Fruit fly (Drosophila melanogaster) whole organism, larva: ENCODE data around the gene nac.

Experiments
- noc ChIP-seq: fragments of 200-800 bp; sonication (Bioruptor generic); optimal IDR thresholded peaks from 3 replicates; lab custom pipeline; 2019; ENCODE audit warnings: missing biosample characterization, mild to moderate bottlenecking, missing genetic modification characterization, moderate library complexity

nac gene

DNA sequence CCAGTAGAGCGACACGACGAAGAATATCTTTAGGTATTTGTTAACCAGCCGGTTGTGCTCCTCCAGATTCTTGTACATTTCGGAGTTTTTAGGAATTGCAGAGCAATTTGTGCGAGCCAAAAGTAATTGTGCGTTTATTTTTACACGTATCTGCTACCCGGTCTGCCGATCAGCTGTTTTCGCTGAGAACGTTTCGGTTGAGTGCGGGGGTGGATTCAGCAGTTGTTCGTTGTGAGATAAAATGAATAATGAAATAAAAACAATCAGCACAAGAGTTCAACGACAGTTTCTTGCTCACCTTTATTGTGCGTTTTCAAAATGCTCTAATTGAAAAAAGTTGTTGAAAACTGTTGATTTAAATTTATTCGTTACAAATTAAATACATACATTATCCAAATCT, at the start of gene nac:
nac (minus strand) TSS at position 176 of the 400 bp plus-strand sequence.
- TF ChIP-seq noc (tag; lab: Kevin White, UChicago): no peak

DNA sequence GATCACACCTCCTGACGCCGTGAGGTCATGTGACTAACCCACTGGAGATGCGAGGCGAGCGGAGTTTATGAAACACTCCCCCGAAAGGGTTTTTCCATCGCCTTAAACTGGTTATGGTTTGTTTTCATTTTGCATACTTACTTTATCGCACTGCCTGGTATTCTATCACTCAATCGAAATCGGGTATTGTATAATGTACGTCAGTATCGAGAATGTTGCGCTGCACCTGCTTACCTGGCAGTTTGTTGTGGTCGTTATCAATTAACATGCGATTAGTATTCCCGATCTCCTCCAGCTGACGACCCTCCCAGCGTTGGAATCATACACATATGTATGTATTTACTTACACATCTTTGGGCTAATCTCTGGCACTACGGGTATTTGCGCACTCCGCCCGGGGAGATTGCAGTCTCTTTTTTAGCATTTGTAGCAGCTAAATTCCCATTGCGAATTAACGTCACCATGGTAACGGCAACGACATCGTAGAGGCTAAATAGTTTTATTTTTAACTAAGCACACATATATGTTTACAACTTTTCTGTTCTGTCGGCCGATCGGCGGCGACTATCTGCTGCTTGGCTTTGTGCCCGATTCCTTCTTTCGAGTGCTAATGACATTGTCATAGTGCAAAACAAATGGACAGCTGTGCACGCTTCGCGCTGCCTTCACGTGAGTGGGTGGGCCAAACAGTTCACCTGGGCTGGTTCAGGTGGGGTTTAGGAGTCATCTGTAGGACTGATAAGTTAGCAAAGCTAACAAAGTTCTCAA, 49.3 kb upstream of the nac start:
- peak; percentile 48 for TF ChIP-seq noc (tag; lab: Kevin White, UChicago)

DNA sequence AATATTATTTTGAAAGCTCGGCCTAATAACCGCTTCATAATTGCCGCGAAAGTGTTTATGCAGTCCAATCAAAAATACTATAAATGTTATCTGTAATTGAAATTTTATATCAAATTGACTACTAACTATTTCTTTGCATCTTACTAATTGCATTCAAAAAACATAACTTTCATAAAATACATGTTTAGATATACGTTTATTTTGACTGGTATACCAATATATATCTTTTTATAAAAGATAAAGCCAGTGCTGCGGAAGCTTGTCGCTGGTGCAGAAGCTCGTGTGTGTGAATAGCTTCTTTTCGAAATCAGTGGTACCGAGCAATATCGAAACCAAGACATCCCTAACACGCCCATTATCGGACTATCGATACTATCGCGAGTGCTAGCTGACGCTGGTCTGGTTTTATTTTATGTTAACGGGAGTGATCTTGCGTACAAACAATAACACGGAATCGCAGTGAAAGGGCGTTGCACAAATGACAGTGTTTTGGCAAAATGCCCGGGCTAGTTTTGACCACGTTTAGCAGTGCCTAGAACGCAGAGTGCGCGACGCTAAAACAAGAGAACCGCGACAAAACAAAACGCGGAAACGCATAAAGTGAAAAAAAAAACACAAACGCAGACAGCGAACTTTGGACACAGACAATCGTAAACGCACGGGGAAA, 45.8 kb upstream of the nac start, which contains the start of gene Atg13:
Atg13 (plus strand) TSS at position 367 of the 667 bp plus-strand sequence.
- no peak for TF ChIP-seq noc (tag; lab: Kevin White, UChicago)

DNA sequence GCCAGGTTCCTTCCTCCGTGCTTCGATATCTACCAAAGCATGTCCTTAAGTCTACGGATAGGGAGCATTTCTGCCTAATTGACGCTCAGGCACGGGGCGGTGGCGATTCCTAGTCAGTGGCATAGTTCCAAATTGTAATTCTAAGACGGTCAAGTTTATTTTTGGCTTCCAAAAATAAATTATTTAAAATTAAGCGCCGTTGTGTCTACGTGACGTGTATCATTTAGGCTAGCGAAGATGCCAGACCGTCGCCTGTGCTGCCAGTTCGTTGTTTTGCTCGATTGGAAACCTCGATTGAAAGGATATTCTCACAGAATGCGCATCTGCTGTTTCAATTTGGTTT, 45.3 kb upstream of the nac start:
- no peak for TF ChIP-seq noc (tag; lab: Kevin White, UChicago)

DNA sequence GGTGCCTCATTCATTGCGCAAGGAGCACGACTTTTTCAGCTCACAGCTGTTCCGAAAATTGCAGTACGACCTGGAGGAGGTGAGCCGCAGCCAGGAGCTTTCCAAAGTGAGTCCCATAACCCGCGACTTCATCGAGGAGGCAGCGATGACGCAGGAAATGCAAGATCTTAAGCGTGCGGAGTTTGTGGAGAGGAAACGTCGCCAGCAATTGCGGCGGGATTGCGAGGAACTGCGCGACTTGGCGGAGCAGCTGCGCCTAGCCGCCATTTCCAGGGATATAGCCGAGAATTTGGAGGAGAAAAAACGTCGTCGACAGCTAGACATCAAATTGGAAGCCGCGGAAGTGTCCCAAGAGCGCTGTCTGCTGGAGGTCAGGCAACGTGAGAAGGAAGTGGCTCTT, 44.0 kb upstream of the nac start:
- TF ChIP-seq noc (tag; lab: Kevin White, UChicago): no peak

DNA sequence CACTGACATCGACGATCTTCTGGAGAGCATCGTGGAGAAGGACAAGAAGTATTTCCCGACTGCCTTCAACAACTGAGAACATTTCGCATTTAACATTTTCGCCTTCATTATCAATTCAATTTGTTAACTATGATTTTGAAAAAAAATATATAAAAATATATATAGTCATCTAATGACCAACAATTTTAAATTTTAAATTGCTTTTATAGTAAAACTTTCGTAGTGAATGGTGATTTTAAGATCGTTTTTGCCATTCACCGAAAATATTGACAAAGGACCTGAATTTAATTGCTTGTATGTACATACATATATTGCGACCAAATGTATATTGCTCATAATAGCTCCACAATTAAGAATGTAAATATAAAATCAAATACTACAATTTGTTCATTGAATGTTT, 43.5 kb upstream of the nac start, which contains the start of gene CG7352:
CG7352 (plus strand) TSS at position 301 of the 400 bp plus-strand sequence.
- TF ChIP-seq noc (tag; lab: Kevin White, UChicago): no peak

DNA sequence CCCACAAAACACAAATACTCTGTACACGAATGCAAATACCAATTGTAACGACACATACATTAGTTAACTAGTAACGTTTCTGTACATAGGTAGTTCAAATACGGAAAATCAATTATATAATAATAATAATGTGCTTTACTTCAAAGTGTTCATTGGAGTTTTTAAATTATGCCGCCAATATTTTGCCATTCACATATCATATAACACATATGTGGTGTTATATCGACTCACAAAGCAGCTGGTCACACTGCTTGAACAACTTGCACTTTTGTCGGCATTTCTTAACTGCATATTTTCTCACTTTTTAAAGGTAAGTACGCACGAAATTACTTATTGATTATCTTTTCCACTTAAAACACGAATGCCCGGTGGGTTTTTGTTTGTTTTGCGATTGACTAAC, 40.4 kb upstream of the nac start, which contains the start of gene DppIII:
DppIII (plus strand) TSS at position 227 of the 400 bp plus-strand sequence.
- no peak for TF ChIP-seq noc (tag; lab: Kevin White, UChicago)

DNA sequence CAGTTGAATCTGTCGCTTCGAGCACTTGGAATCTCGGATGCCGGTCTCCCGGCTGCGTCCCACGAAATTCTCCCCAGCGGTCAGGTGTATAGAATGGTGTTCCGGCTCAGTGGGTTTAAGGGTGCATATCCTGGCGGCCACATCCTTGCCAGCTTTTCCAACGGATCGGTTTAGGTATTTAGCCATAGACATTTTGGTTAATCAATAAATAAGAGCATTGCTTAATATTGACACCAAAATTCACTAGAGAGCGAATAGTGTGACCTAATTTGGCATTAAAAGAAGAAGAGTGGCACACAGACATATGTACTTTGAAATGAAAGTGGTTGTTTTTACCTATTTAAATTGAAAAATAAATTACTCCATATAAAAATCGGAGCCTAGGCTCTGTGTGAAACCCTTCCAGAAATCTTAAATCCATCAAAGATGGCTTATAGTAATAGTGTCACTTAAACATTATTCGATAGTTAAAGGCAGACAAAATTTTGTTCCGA, 39.5 kb upstream of the nac start, which contains the start of the genes PNKP and COX7AL:
PNKP (minus strand) TSS at position 266 of the 494 bp plus-strand sequence.
COX7AL (plus strand) TSS at position 419 of the 494 bp plus-strand sequence.
- TF ChIP-seq noc (tag; lab: Kevin White, UChicago): no peak

DNA sequence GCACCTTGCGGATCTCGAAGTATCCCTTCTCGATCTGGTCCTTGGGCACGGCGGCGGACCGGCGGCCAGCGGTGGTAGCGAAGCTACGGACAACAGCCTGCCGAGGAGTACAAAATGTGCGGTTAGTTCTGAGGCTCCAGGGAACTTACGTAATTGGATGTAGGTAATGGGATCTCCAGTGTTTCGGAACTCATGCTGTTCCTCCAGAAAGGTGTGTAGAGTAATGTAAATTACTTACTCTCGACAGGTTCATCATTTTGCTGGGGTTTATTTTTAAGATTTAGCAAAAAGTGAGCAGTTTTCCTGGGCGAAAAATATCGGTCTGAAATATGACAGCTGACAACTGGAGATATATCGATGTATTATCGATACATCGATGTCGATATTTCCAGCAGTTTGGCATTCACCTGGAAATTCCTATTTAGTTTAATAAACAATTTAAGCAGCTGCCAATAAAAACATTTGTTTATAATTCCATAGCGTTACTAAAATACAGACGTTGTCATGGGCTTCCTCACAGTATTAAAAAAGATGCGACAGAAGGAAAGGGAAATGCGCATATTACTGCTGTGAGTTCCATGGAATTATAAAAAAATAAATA, 37.0 kb upstream of the nac start, which contains the start of the genes COX7A and Arl2:
COX7A (minus strand) TSS at position 369 of the 601 bp plus-strand sequence.
Arl2 (plus strand) TSS at position 426 of the 601 bp plus-strand sequence.
- peak; percentile 17 for TF ChIP-seq noc (tag; lab: Kevin White, UChicago)

DNA sequence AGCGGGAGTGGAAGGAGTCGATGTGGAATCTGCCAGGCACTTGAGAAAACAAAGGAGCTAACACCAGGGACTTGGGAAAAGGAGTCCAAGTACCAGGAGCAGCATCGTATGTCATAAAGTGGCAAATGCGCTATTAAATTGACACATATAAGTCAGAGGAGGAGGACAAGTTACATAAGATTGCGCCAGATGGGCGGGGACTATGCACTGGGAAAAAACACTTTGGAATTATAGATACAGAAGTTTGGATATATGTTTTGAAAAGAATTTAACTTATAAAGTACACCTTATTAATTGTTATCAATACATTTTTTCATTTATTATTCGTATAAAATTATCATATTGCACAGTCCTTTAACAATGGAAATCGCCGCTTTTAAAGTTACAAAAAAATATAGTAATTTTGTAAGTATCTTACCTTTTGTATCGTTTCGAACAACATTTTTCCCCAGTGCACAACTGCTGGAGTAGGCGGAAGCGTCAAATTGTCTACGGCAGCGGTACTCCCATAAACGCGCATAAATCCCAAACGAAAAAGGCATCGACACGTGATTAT, 32.3 kb upstream of the nac start:
- TF ChIP-seq noc (tag; lab: Kevin White, UChicago): no peak

DNA sequence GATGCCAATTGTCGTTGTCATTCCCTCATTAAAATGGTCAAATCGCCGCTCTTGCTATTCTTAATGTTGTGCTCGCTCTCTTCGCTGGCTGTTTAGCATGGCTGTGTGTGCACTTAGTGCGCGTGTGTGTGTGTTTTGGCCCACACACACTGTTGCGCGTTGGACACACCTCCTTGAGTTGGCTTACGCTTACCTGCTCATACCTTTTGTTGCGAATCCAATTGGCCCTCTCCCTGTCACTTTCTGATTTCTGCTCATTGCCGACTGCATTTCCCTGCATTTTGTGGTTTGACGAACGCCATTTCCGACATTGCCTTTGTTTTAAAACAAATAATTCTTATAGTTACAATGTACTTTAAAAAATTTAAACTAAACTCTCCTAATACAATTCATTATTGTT, 31.2 kb upstream of the nac start:
- TF ChIP-seq noc (tag; lab: Kevin White, UChicago): no peak

DNA sequence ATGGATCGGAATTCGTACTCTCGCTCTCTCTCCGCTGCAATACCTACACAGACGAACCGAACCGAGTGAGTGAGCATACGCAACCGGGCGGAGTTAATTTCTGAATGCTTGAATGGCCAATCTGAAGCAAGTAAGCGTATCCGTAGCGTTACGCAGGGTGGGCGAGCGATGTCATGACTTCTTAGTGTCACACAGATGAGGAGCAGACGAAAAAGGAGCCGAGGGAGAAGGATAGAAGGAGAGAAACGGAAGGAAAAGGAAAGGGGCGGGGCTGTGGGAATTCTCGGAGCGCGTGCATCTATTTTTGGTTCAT, 30.6 kb upstream of the nac start:
- no peak for TF ChIP-seq noc (tag; lab: Kevin White, UChicago)

DNA sequence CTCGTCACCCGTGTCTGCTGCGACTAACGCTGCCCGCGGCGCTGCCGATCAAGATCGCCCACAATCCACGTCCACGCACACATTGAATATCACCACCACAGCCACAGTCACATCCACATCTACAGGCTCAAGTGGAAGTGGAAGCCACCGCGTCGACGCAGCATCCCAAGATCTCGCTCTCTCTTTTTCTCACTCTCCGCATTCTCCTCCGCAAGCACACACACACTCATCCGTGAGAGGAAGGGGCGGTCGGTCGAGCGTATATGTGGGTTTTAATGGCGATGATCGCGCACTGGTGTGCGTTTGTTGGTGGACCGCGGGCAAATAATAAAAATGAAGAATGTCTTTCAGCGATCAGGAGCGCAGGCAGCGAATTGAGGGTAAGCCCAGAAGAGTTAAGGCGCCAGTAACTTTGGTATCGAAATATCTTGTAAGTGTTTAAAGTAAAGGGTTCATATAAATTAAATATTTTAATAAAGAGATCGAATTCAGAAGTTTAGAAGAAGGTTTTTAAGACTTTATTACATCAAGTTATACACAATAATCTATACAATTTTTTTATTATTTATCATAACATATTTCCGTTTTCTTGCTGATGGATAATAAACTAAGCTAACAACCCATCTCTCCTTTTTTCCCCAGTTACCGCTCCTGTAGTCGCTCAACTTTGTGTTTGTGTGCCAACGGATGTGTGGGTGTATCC, 30.1 kb upstream of the nac start, which contains the start of gene Poxm:
Poxm (minus strand) TSS at position 25 of the 703 bp plus-strand sequence.
- TF ChIP-seq noc (tag; lab: Kevin White, UChicago): no peak

DNA sequence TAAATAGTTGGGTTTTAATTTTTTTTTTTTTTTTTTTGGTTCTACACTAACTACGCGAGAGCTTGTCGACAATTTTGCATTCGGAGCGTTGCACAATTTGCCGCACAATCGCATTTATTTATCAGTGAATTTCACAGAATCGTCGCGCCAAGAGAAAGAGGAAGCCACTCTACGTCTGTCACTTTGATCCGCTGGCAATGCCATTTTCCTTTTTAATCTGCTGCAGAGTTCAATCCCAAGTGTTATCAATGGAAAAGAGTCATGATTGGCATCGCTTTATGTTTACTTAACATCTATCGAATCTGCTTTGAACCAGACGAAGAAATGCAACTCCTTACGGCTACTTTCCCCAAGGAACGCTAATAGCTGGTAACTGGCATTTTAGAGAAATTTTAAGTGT, 25.8 kb upstream of the nac start:
- TF ChIP-seq noc (tag; lab: Kevin White, UChicago): no peak
